Worm (Caenorhabditis elegans) whole organism, young adult: ENCODE results near the gene lpr-5.

ENCODE experiments used
- B0035.1 ChIP-seq: sonication (generic microtip); optimal IDR thresholded peaks from 2 replicates; lab custom pipeline; 2016; ENCODE audit warnings: missing genetic modification characterization, mild to moderate bottlenecking, missing compliant biosample characterization, missing genotype, missing genetic modification reagents
- B0261.1 ChIP-seq: sonication (generic microtip); optimal IDR thresholded peaks from 2 replicates; lab custom pipeline; 2016; ENCODE audit warnings: mild to moderate bottlenecking, missing genetic modification characterization, moderate library complexity, missing compliant biosample characterization
- D2030.7 ChIP-seq: fragments of 200-800 bp; sonication (Bioruptor generic); IDR thresholded peaks from 2 replicates; pipeline ENCODE4 v1.3.6; 2022; ENCODE audit warnings: missing genetic modification reagents, missing genetic modification characterization, missing compliant biosample characterization
- F55B11.4 ChIP-seq: sonication (generic microtip); optimal IDR thresholded peaks from 2 replicates; lab custom pipeline; 2016; ENCODE audit warnings: missing compliant biosample characterization, missing genetic modification characterization, borderline replicate concordance; ENCODE audit not compliant: insufficient read depth
- bed-2 ChIP-seq: fragments of 200-800 bp; sonication (Bioruptor generic); IDR thresholded peaks from 2 replicates; pipeline ENCODE4 v1.3.6; 2022; ENCODE audit warnings: missing genetic modification reagents, missing genetic modification characterization, missing compliant biosample characterization
- ceh-27 ChIP-seq: fragments of 200-800 bp; sonication (Bioruptor generic); optimal IDR thresholded peaks from 2 replicates; lab custom pipeline; 2018; ENCODE audit warnings: mild to moderate bottlenecking, missing genetic modification characterization, moderate library complexity, missing compliant biosample characterization
- ceh-58 ChIP-seq: fragments of 200-800 bp; sonication (Bioruptor generic); IDR thresholded peaks from 2 replicates; pipeline ENCODE4 v1.3.6; 2022; ENCODE audit warnings: missing genetic modification characterization, missing compliant biosample characterization
- chd-7 ChIP-seq: sonication (generic microtip); optimal IDR thresholded peaks from 2 replicates; lab custom pipeline; 2016; ENCODE audit warnings: mild to moderate bottlenecking, missing genetic modification characterization, moderate library complexity, missing compliant biosample characterization
- dox-1 ChIP-seq: fragments of 200-800 bp; sonication (Bioruptor generic); IDR thresholded peaks from 2 replicates; pipeline ENCODE4 v1.3.6; 2022; ENCODE audit warnings: missing genetic modification reagents, missing genetic modification characterization, missing compliant biosample characterization
- egl-44 ChIP-seq: fragments of 200-800 bp; sonication (Bioruptor generic); IDR thresholded peaks from 2 replicates; pipeline ENCODE4 v1.3.6; 2022; ENCODE audit warnings: missing genetic modification reagents, missing genetic modification characterization, missing compliant biosample characterization
- ekl-4 ChIP-seq: fragments of 200-800 bp; sonication (Bioruptor generic); IDR thresholded peaks from 2 replicates; pipeline ENCODE4 v1.3.6; 2022; ENCODE audit warnings: missing genetic modification reagents, missing genetic modification characterization, missing compliant biosample characterization
- fkh-3 ChIP-seq: sonication (generic microtip); optimal IDR thresholded peaks from 2 replicates; lab custom pipeline; 2016; ENCODE audit warnings: mild to moderate bottlenecking, missing genetic modification characterization, missing compliant biosample characterization
- hsf-1 ChIP-seq: fragments of 200-800 bp; sonication (Bioruptor generic); IDR thresholded peaks from 2 replicates; pipeline ENCODE4 v1.3.6; 2022; ENCODE audit warnings: missing genetic modification reagents, missing genetic modification characterization, missing compliant biosample characterization
- nhr-120 ChIP-seq: fragments of 200-800 bp; sonication (Bioruptor generic); IDR thresholded peaks from 2 replicates; pipeline ENCODE4 v1.3.6; 2022; ENCODE audit warnings: missing genetic modification characterization, missing compliant biosample characterization
- nhr-90 ChIP-seq: sonication (generic microtip); optimal IDR thresholded peaks from 2 replicates; lab custom pipeline; 2016; ENCODE audit warnings: missing genotype, mild to moderate bottlenecking, missing genetic modification characterization, missing compliant biosample characterization
- rec-8 ChIP-seq, 2 experiments: sonication (generic microtip); optimal IDR thresholded peaks; 2 replicates each; lab custom pipeline; 2016; ENCODE audit warnings: mild to moderate bottlenecking in 2 of 2, missing genetic modification characterization in 2 of 2, missing genetic modification reagents in 2 of 2, missing genotype in 2 of 2, missing biosample characterization in 1 of 2, missing compliant biosample characterization in 1 of 2, moderate library complexity in 1 of 2
- repo-1 ChIP-seq: sonication (generic microtip); optimal IDR thresholded peaks from 2 replicates; lab custom pipeline; 2017; ENCODE audit warnings: mild to moderate bottlenecking, missing genetic modification characterization, missing compliant biosample characterization
- rpc-1 ChIP-seq, 2 experiments: fragments of 150-350 bp in 1 of 2; sonication (generic microtip) in 1 of 2; optimal IDR thresholded peaks; 2 replicates each; lab custom pipeline; 2014 to 2018; ENCODE audit warnings: missing biosample characterization in 1 of 2, missing genetic modification characterization in 1 of 2, missing genetic modification reagents in 1 of 2, missing genotype in 1 of 2
- sea-2 ChIP-seq: fragments of 200-800 bp; sonication (Bioruptor generic); IDR thresholded peaks from 2 replicates; pipeline ENCODE4 v1.3.6; 2022; ENCODE audit warnings: missing genetic modification characterization, missing compliant biosample characterization
- snpc-1.3 ChIP-seq: sonication (generic microtip); optimal IDR thresholded peaks from 2 replicates; lab custom pipeline; 2017; ENCODE audit warnings: missing genetic modification characterization, mild to moderate bottlenecking, missing compliant biosample characterization, antibody characterized with exemption, moderate library complexity, missing genotype, missing genetic modification reagents; ENCODE audit not compliant: insufficient read depth
- unc-62 ChIP-seq: fragments of 150-350 bp; optimal IDR thresholded peaks from 2 replicates; lab custom pipeline; 2014; ENCODE audit warnings: missing biosample characterization, missing genetic modification reagents, missing genetic modification characterization
- ztf-22 ChIP-seq: fragments of 200-800 bp; sonication (Bioruptor generic); optimal IDR thresholded peaks from 2 replicates; lab custom pipeline; 2018; ENCODE audit warnings: mild to moderate bottlenecking, missing genetic modification characterization, moderate library complexity, missing compliant biosample characterization

The lpr-5 gene

ce11 chrX:11107076-11107475 lies 45.2 kb downstream of the lpr-5 start, which contains the start of gene clc-17:
Gene clc-17 (plus strand): TSS chrX:11107376.
- TF ChIP-seq snpc-1.3 (tag; lab: Kevin White, UChicago) (no peak), chd-7 (tag; lab: Kevin White, UChicago) (no peak), bed-2 (GFP tag; lab: Robert Waterston, UW) (no peak), nhr-120 (GFP tag; lab: Robert Waterston, UW) (no peak), fkh-3 (tag; lab: Kevin White, UChicago) (no peak)
- TF ChIP-seq, all 124 proteins: peak for 0

ce11 chrX:11109200-11109599 lies 47.3 kb downstream of the lpr-5 start, which contains the start of gene grd-1:
Gene grd-1 (plus strand): TSS chrX:11109440.
- TF ChIP-seq B0035.1 (tag; lab: Kevin White, UChicago) (no peak), rec-8 (tag; optimal IDR thresholded peaks at IDR 0.05; lab: Kevin White, UChicago) (no peak), egl-44 (no peak), dox-1 (GFP tag; lab: Robert Waterston, UW) (no peak), sea-2 (GFP tag; lab: Robert Waterston, UW) (no peak), ceh-58 (GFP tag; lab: Robert Waterston, UW) (no peak), ceh-27 (GFP tag; lab: Kevin White, UChicago) (no peak), D2030.7 (GFP tag; lab: Robert Waterston, UW) (no peak), rpc-1 (optimal IDR thresholded peaks at IDR 0.05; lab: Kevin White, UChicago) (no peak), rpc-1 (tag; optimal IDR thresholded peaks at IDR 0.05; lab: Kevin White, UChicago) (no peak), repo-1 (tag; lab: Kevin White, UChicago) (no peak), F55B11.4 (tag; lab: Kevin White, UChicago) (no peak), hsf-1 (GFP tag; lab: Robert Waterston, UW) (no peak), B0261.1 (tag; lab: Kevin White, UChicago) (no peak), ztf-22 (GFP tag; lab: Kevin White, UChicago) (no peak), chd-7 (tag; lab: Kevin White, UChicago) (no peak), unc-62 (no peak), ekl-4 (GFP tag; lab: Robert Waterston, UW) (no peak), nhr-90 (tag; lab: Kevin White, UChicago) (no peak)
